Fruit fly (Drosophila melanogaster): ENCODE data around the gene RnrL.

The RnrL gene

DNA sequence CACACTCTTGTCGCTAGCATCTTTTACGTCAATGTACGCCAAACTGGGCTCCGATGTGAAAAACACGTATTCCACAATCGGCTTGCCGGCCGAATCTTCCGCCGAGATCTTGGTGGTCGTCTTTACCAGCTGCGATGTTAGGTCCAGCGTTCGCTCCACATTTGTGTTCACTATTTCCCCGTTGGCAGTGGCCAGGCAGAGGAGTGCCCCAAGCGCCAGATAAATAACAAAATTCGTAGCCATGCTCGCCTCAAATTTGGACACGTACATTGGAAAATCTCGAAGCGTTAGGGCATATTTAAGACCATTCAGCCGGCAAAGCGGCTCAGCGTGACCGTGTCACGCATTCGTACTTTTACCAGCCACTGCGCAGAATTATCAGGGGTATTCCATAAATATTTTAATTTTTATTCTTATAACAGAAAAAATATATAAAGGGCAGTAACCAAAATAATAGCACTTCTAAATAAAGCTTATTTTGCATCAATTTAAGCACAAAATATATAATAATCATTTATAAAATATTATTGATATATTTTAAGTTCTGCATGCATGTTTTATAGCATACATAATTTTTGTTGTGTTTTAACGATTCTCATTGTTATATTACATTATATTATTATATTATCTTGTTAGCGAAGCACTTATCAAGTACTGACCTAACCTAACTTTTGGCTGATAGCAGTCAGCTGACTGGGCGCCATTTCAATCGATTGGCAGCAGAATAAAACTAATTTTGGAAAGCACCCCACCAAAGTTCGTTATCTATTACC lies 47.9 kb upstream of the RnrL start, which contains the start of the genes CG33303 and dpr19 (continued):
- TF ChIP-seq Sry-δ (GFP tag; optimal IDR thresholded peaks at IDR 0.05) = no peak
- no peak for TF ChIP-seq nau (GFP tag; optimal IDR thresholded peaks at IDR 0.05)
- TF ChIP-seq vvl (GFP tag; IDR thresholded peaks at IDR 0.05) = peak; percentile 83
- TF ChIP-seq pros (GFP tag; optimal IDR thresholded peaks at IDR 0.05) = peak; percentile 26
- TF ChIP-seq Pdp1 (GFP tag; optimal IDR thresholded peaks at IDR 0.05) = no peak
- TF ChIP-seq CG6854 (GFP tag; optimal IDR thresholded peaks at IDR 0.05) = peak; percentile 66
- TF ChIP-seq Taf1 (GFP tag; IDR thresholded peaks at IDR 0.05) = peak; percentile 20; the same call in 1 of the 2 replicates
- TF ChIP-seq Poxn (GFP tag; IDR thresholded peaks at IDR 0.05) = no peak
- peak; percentile 70 for TF ChIP-seq CG3281 (GFP tag; optimal IDR thresholded peaks at IDR 0.05)
- TF ChIP-seq Ravus (GFP tag; IDR thresholded peaks at IDR 0.05) = no peak
- peak; percentile 68 for TF ChIP-seq Med (GFP tag)
- TF ChIP-seq Opbp (GFP tag; IDR thresholded peaks at IDR 0.05; ENCODE audit: partially characterized antibody) = no peak
- peak; percentile 73 for TF ChIP-seq CG8290 (GFP tag; optimal IDR thresholded peaks at IDR 0.05)
- TF ChIP-seq CG8290 (tag; optimal IDR thresholded peaks at IDR 0.05) = no peak
- TF ChIP-seq CG5245 (GFP tag; optimal IDR thresholded peaks at IDR 0.05) = no peak
- TF ChIP-seq mld (GFP tag; IDR thresholded peaks at IDR 0.05; ENCODE audit: partially characterized antibody) = no peak
- no peak for TF ChIP-seq CG2199 (GFP tag; IDR thresholded peaks at IDR 0.05)
- TF ChIP-seq zf30C (GFP tag; optimal IDR thresholded peaks at IDR 0.05) = no peak
- peak; percentile 34; the same call in 1 of the 2 replicates for TF ChIP-seq CG14014 (GFP tag; IDR thresholded peaks at IDR 0.05)
- no peak for TF ChIP-seq sima (GFP tag; optimal IDR thresholded peaks at IDR 0.05)
- no peak for TF ChIP-seq CG11560 (tag; IDR thresholded peaks at IDR 0.05)
- peak; percentile 80 for TF ChIP-seq CG9797 (GFP tag; optimal IDR thresholded peaks at IDR 0.05)
- TF ChIP-seq CG7372 (GFP tag; IDR thresholded peaks at IDR 0.05) = peak; percentile 53
- TF ChIP-seq CTCF (GFP tag; optimal IDR thresholded peaks at IDR 0.05) = peak; percentile 15
- no peak for TF ChIP-seq CG4854 (GFP tag; optimal IDR thresholded peaks at IDR 0.05)
- no peak for TF ChIP-seq tx (GFP tag; optimal IDR thresholded peaks at IDR 0.05)
- TF ChIP-seq CG11085 (GFP tag; IDR thresholded peaks at IDR 0.05) = no peak
- peak; percentile 65; the same call in 2 of the 3 replicates for TF ChIP-seq Dbx (GFP tag; IDR thresholded peaks at IDR 0.05)
- no peak for TF ChIP-seq tio (GFP tag; optimal IDR thresholded peaks at IDR 0.05)
- TF ChIP-seq Hey (tag; optimal IDR thresholded peaks at IDR 0.05) = no peak
- TF ChIP-seq CG3163 (GFP tag; optimal IDR thresholded peaks at IDR 0.05) = no peak
- TF ChIP-seq BEAF-32 (GFP tag; optimal IDR thresholded peaks at IDR 0.05) = peak; percentile 19
- peak in 1 of 2 experiments; percentile 50 for TF ChIP-seq dpn (GFP tag; optimal IDR thresholded peaks at IDR 0.05)
- TF ChIP-seq Hmr (GFP tag; optimal IDR thresholded peaks at IDR 0.05) = peak; percentile 85
- no peak for TF ChIP-seq Usf (GFP tag; optimal IDR thresholded peaks at IDR 0.05)
- no peak for TF ChIP-seq CG16863 (GFP tag; optimal IDR thresholded peaks at IDR 0.05)
- peak; percentile 64 for TF ChIP-seq Oli (tag; optimal IDR thresholded peaks at IDR 0.05)
- peak; percentile 31 for TF ChIP-seq ewg (GFP tag; optimal IDR thresholded peaks at IDR 0.05)
- TF ChIP-seq al (GFP tag; IDR thresholded peaks at IDR 0.05) = no peak; the same call in 1 of the 2 replicates
- no peak for TF ChIP-seq zfh2 (GFP tag; optimal IDR thresholded peaks at IDR 0.05)
- peak; percentile 10 for TF ChIP-seq psq (GFP tag; optimal IDR thresholded peaks at IDR 0.05)
- TF ChIP-seq CG12659 (GFP tag; optimal IDR thresholded peaks at IDR 0.05) = peak; percentile 86
- peak; percentile 72 for TF ChIP-seq CG13894 (tag; optimal IDR thresholded peaks at IDR 0.05)
- peak; percentile 75 for TF ChIP-seq CG9437 (GFP tag; optimal IDR thresholded peaks at IDR 0.05)
- TF ChIP-seq ase (GFP tag; IDR thresholded peaks at IDR 0.05) = no peak
- TF ChIP-seq corto (GFP tag; optimal IDR thresholded peaks at IDR 0.05) = no peak
- TF ChIP-seq dan (GFP tag; IDR thresholded peaks at IDR 0.05) = no peak
- TF ChIP-seq vfl (GFP tag; optimal IDR thresholded peaks at IDR 0.05) = no peak
- peak; percentile 64 for TF ChIP-seq CG30403 (GFP tag; optimal IDR thresholded peaks at IDR 0.05)
- TF ChIP-seq nmo (GFP tag; optimal IDR thresholded peaks at IDR 0.05) = peak; percentile 88
- no peak for TF ChIP-seq CG4404 (GFP tag; IDR thresholded peaks at IDR 0.05)

Data from whole organism, embryonic.